Worm (Caenorhabditis elegans): ENCODE results near the gene cutl-1.

Gene cutl-1

ce11 chrV:13414585-13414984, 8.7 kb upstream of the cutl-1 start, which contains the start of gene cut-2:
Gene cut-2 (plus strand): TSS chrV:13414949.
- TF ChIP-seq cog-1 (tag; optimal IDR thresholded peaks at IDR 0.05) (no peak), ztf-23 (GFP tag; IDR thresholded peaks at IDR 0.05) (no peak), tab-1 (GFP tag; IDR thresholded peaks at IDR 0.05) (no peak), med-1 (GFP tag; optimal IDR thresholded peaks at IDR 0.05; ENCODE audit: insufficient read depth) (no peak), ref-1 (GFP tag; conservative IDR thresholded peaks at IDR 0.05) (no peak), flt-1 (GFP tag; IDR thresholded peaks at IDR 0.05) (no peak), klf-2 (GFP tag; conservative IDR thresholded peaks at IDR 0.05) (no peak), T22C8.4 (GFP tag; IDR thresholded peaks at IDR 0.05) (no peak)

DNA sequence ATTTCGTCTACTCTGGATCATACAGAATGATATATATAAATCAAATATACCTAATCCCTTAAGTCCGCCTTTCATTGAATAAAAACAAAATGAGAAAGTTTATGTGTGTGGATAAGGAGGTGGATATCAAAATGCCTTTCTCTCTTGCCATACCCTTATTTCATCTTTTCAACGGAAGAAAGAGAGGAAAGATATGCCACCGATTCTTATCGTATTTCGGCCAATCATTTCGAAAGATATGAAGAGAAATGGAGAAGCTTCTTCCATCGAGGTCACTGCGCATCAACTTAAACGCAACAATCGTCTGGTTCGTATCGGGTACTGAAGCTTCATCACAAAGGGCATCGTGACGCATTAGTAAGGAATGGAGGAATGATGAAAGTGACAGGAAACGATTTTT, 7.4 kb upstream of the cutl-1 start:
- TF ChIP-seq cog-1 (tag; optimal IDR thresholded peaks at IDR 0.05) (no peak), ztf-29 (GFP tag; IDR thresholded peaks at IDR 0.05) (no peak), tab-1 (GFP tag; IDR thresholded peaks at IDR 0.05) (no peak), ztf-23 (GFP tag; IDR thresholded peaks at IDR 0.05) (no peak)

- TF ChIP-seq tab-1 (GFP tag; IDR thresholded peaks at IDR 0.05) (no peak), ztf-23 (GFP tag; IDR thresholded peaks at IDR 0.05) (no peak), ref-1 (GFP tag; conservative IDR thresholded peaks at IDR 0.05) (no peak), klf-2 (GFP tag; conservative IDR thresholded peaks at IDR 0.05) (no peak), flt-1 (GFP tag; IDR thresholded peaks at IDR 0.05) (no peak), ztf-29 (GFP tag; IDR thresholded peaks at IDR 0.05) (no peak), T22C8.4 (GFP tag; IDR thresholded peaks at IDR 0.05) (no peak), cog-1 (tag; optimal IDR thresholded peaks at IDR 0.05) (no peak), med-1 (GFP tag; optimal IDR thresholded peaks at IDR 0.05; ENCODE audit: insufficient read depth) (no peak)
These were observed 6.0 kb upstream of the cutl-1 start for ce11 chrV:13411992-13412298.

DNA sequence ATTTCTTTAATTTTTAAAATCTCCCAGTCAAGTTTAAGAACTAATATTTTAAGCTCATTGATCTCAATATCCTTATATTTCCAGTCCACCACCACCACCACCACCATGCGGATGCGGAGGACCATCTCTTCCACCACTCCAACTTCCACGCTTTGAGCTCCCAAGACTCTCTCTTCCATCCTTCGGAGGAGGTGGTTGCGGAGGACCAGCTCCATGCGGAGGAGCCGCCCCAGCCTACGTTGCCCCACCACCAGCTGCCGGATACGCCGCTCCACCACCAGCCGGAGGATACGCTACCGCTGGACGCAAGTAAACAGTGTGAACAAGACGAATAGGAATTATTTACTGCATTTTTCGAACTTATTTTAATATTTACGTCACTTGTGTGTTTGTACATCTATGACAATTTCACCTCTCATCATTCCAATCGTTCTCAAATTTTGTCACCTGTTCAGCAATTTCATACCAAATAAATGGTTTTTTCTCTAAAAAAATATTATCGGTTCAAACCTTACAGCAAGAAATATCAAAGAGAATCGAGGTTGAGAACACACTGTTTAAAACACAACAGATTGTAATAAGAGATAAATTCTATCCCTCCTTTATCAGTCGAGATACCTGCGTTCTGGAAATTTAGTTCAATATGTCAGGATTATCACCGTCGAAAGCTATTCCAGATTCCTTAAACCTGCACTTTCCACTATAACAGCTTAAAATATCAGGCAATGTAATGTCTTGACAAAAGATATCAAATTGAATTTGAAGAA, 5.5 kb upstream of the cutl-1 start:
- no peak for TF ChIP-seq ztf-29 (GFP tag; IDR thresholded peaks at IDR 0.05)
- TF ChIP-seq ztf-23 (GFP tag; IDR thresholded peaks at IDR 0.05), result no peak
- TF ChIP-seq klf-2 (GFP tag; conservative IDR thresholded peaks at IDR 0.05), result no peak
- no peak for TF ChIP-seq cog-1 (tag; optimal IDR thresholded peaks at IDR 0.05)
- TF ChIP-seq med-1 (GFP tag; optimal IDR thresholded peaks at IDR 0.05; ENCODE audit: insufficient read depth), result no peak
- no peak for TF ChIP-seq T22C8.4 (GFP tag; IDR thresholded peaks at IDR 0.05)
- TF ChIP-seq tab-1 (GFP tag; IDR thresholded peaks at IDR 0.05), result no peak

- TF ChIP-seq ztf-23 (GFP tag; IDR thresholded peaks at IDR 0.05), result no peak
- TF ChIP-seq med-1 (GFP tag; optimal IDR thresholded peaks at IDR 0.05; ENCODE audit: insufficient read depth), result no peak
- no peak for TF ChIP-seq flt-1 (GFP tag; IDR thresholded peaks at IDR 0.05)
- TF ChIP-seq cog-1 (tag; optimal IDR thresholded peaks at IDR 0.05), result no peak
- no peak for TF ChIP-seq T22C8.4 (GFP tag; IDR thresholded peaks at IDR 0.05)
- TF ChIP-seq tab-1 (GFP tag; IDR thresholded peaks at IDR 0.05), result no peak
- no peak for TF ChIP-seq ztf-29 (GFP tag; IDR thresholded peaks at IDR 0.05)
- TF ChIP-seq klf-2 (GFP tag; conservative IDR thresholded peaks at IDR 0.05), result no peak
- no peak for TF ChIP-seq ref-1 (GFP tag; conservative IDR thresholded peaks at IDR 0.05)
These were observed 4.8 kb upstream of the cutl-1 start, which contains the start of gene F53F1.4 for ce11 chrV:13410688-13411087. Gene F53F1.4 (plus strand): TSS chrV:13411077.

ce11 chrV:13409089-13409488, 3.2 kb upstream of the cutl-1 start:
- TF ChIP-seq ztf-23 (GFP tag; IDR thresholded peaks at IDR 0.05), result no peak
- TF ChIP-seq ztf-29 (GFP tag; IDR thresholded peaks at IDR 0.05), result no peak
- no peak for TF ChIP-seq ref-1 (GFP tag; conservative IDR thresholded peaks at IDR 0.05)
- TF ChIP-seq T22C8.4 (GFP tag; IDR thresholded peaks at IDR 0.05), result no peak
- no peak for TF ChIP-seq tab-1 (GFP tag; IDR thresholded peaks at IDR 0.05)
- no peak for TF ChIP-seq cog-1 (tag; optimal IDR thresholded peaks at IDR 0.05)
- no peak for TF ChIP-seq flt-1 (GFP tag; IDR thresholded peaks at IDR 0.05)
- TF ChIP-seq med-1 (GFP tag; optimal IDR thresholded peaks at IDR 0.05; ENCODE audit: insufficient read depth), result no peak
- no peak for TF ChIP-seq klf-2 (GFP tag; conservative IDR thresholded peaks at IDR 0.05)

DNA sequence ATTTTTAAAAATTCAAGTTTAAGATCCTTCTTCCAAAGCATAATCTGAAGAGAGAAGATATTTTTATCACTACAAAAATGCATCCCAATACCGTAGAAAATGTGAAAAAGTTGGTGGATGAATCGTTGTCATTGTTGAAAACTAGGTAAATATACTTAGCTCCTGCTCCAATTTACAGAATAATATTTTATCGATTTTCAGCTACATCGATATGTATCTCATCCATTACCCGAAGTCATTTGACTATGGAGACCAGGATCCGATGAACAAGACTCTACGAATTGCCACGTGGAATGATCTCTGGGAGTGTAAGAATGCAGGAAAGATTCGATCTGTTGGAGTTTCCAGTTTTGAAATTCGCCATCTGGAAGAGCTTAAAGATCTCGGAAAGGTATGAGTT, 2.5 kb upstream of the cutl-1 start:
- TF ChIP-seq cog-1 (tag; optimal IDR thresholded peaks at IDR 0.05) (no peak), ztf-23 (GFP tag; IDR thresholded peaks at IDR 0.05) (no peak), ztf-29 (GFP tag; IDR thresholded peaks at IDR 0.05) (no peak)

ce11 chrV:13407913-13408312, 2.0 kb upstream of the cutl-1 start, which contains the start of gene F53F1.3:
Gene F53F1.3 (plus strand): TSS chrV:13408242.
- no peak for TF ChIP-seq T22C8.4 (GFP tag; IDR thresholded peaks at IDR 0.05)
- TF ChIP-seq ztf-23 (GFP tag; IDR thresholded peaks at IDR 0.05), result no peak
- TF ChIP-seq med-1 (GFP tag; optimal IDR thresholded peaks at IDR 0.05; ENCODE audit: insufficient read depth), result no peak
- TF ChIP-seq klf-2 (GFP tag; conservative IDR thresholded peaks at IDR 0.05), result no peak
- TF ChIP-seq ref-1 (GFP tag; conservative IDR thresholded peaks at IDR 0.05), result no peak
- no peak for TF ChIP-seq ztf-29 (GFP tag; IDR thresholded peaks at IDR 0.05)
- no peak for TF ChIP-seq flt-1 (GFP tag; IDR thresholded peaks at IDR 0.05)

DNA sequence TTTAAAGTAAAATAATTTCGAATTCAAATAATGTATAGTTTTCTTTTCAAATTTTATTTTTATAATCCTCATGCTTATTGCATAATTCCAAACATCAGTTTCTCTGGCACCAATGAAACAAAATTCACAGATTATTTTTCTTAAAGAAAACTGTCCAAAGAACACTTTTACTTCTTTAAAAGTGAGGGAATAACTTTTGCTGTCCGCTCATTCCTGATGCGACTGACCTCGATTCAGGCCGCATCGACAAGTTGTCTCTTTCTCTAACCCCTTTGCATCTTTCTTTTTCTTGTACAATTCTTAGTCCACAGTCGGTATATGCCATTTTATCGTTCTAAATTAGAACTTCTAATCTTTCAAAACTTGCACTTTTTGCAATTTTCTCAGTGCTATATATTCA, 597 bp upstream of the cutl-1 start, which contains the start of gene F53F1.2:
F53F1.2 (plus strand) TSS at position 306 of the 400 bp plus-strand sequence.
- no peak for TF ChIP-seq ztf-29 (GFP tag; IDR thresholded peaks at IDR 0.05)
- TF ChIP-seq cog-1 (tag; optimal IDR thresholded peaks at IDR 0.05), result no peak
- no peak for TF ChIP-seq med-1 (GFP tag; optimal IDR thresholded peaks at IDR 0.05; ENCODE audit: insufficient read depth)
- TF ChIP-seq T22C8.4 (GFP tag; IDR thresholded peaks at IDR 0.05), result no peak
- no peak for TF ChIP-seq tab-1 (GFP tag; IDR thresholded peaks at IDR 0.05)
- no peak for TF ChIP-seq ztf-23 (GFP tag; IDR thresholded peaks at IDR 0.05)
- no peak for TF ChIP-seq klf-2 (GFP tag; conservative IDR thresholded peaks at IDR 0.05)
- TF ChIP-seq ref-1 (GFP tag; conservative IDR thresholded peaks at IDR 0.05), result no peak
- no peak for TF ChIP-seq flt-1 (GFP tag; IDR thresholded peaks at IDR 0.05)

DNA sequence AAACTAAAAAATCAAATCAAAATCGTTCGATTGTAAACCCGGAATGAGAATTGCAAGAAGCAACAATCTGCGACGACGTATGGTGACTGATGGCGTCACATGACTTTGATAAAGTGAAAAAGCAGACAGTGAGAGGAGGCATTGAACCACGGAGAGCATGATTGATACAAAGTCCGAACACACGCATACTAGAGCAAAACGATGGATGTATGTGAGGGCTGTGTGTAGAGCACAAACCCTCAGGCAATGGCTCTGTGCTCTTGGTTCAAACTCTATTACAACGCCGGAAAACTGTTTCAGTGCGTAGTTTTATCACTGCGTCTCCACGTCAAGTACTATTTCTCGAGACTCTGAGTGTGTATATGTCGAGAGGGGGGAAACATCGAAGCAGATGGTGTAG, 3.4 kb downstream of the cutl-1 start:
- TF ChIP-seq tab-1 (GFP tag; IDR thresholded peaks at IDR 0.05) (no peak), med-1 (GFP tag; optimal IDR thresholded peaks at IDR 0.05; ENCODE audit: insufficient read depth) (no peak)

Measured in whole organism, midembryonic.